Worm (Caenorhabditis elegans) whole organism, young adult: ENCODE data around the gene Y38F1A.4.

Experiments used
- madf-8 ChIP-seq: fragments of 200-800 bp; sonication (Bioruptor generic); conservative IDR thresholded peaks from 2 replicates; pipeline ENCODE4 v1.3.6; 2022; ENCODE audit warnings: missing genetic modification reagents, missing genetic modification characterization, missing compliant biosample characterization
- snpc-4 ChIP-seq, 5 experiments: fragments of 150-350 bp in 1 of 5; sonication (generic microtip) in 4 of 5; optimal IDR thresholded peaks; 2 replicates each; lab custom pipeline; 2014 to 2018; ENCODE audit warnings: missing genetic modification characterization in 5 of 5, missing biosample characterization in 3 of 5, antibody characterized with exemption in 2 of 5, mild to moderate bottlenecking in 2 of 5, missing compliant biosample characterization in 2 of 5, missing genotype in 2 of 5, moderate library complexity in 2 of 5, missing genetic modification reagents in 1 of 5
- zfh-2 ChIP-seq: fragments of 200-800 bp; sonication (Bioruptor generic); conservative IDR thresholded peaks from 2 replicates; pipeline ENCODE4 v1.3.6; 2022; ENCODE audit warnings: missing genetic modification reagents, missing genetic modification characterization, missing compliant biosample characterization

ce11 chrII:12984709-12985108 is 15.2 kb upstream of the Y38F1A.4 start:
- TF ChIP-seq zfh-2 (GFP tag; lab: Robert Waterston, UW) = no peak
- TF ChIP-seq snpc-4 (GFP tag; optimal IDR thresholded peaks at IDR 0.05; lab: Kevin White, UChicago) = no peak
- no peak for TF ChIP-seq snpc-4 (tag; optimal IDR thresholded peaks at IDR 0.05; lab: Kevin White, UChicago)
- no peak for TF ChIP-seq madf-8
